Worm (Caenorhabditis elegans): ENCODE results near the gene Y110A2AL.2.

DNA sequence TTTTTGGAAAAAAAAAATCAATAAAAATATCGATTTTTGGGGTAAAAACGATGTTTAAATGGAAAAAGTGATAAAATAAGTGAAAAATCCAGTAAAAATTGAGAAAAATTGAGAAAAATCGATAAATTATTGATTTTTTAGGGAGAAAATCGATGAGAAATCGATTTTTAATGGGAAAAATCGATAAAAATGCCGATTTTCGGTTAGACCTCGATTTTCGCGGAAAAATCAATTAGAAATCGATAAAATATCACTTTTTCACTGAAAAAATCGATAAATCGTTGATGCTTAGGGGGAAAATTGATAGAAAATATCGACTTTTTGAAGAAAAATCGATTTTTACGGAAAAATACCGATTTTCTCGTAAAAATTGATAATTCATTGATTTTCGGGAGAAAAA, 33.4 kb downstream of the Y110A2AL.2 start:
- no peak for TF ChIP-seq ama-1 (optimal IDR thresholded peaks at IDR 0.05)
- TF ChIP-seq pha-2 (tag; optimal IDR thresholded peaks at IDR 0.05): no peak
- no peak for TF ChIP-seq lin-11 (tag; optimal IDR thresholded peaks at IDR 0.05)
- no peak for TF ChIP-seq unc-3 (GFP tag; conservative IDR thresholded peaks at IDR 0.05)
- no peak for TF ChIP-seq unc-3 (tag; optimal IDR thresholded peaks at IDR 0.05)

Measured in whole organism, late embryonic.